Fruit fly (Drosophila melanogaster): ENCODE results near the gene Gyc76C.

Gene Gyc76C

dm6 chr3L:19701106-19701505 lies 92.3 kb downstream of the Gyc76C start (continued):
- TF ChIP-seq lov (optimal IDR thresholded peaks at IDR 0.05) (no peak), lov (GFP tag; IDR thresholded peaks at IDR 0.05) (no peak), Bgb (GFP tag; IDR thresholded peaks at IDR 0.05; ENCODE audit: partially characterized antibody) (0 out of 2 replicates have a peak, but pooled peaks have one; percentile 22), bab2 (GFP tag; optimal IDR thresholded peaks at IDR 0.05) (no peak), Hr39 (optimal IDR thresholded peaks at IDR 0.05) (no peak), Med (GFP tag) (no peak), CG1529 (GFP tag; optimal IDR thresholded peaks at IDR 0.05) (no peak), Rfx (GFP tag; IDR thresholded peaks at IDR 0.05) (no peak), HLH4C (GFP tag; IDR thresholded peaks at IDR 0.05; ENCODE audit: partially characterized antibody) (peak; percentile 63; the same call in 2 of the 3 replicates), CG17359 (tag; optimal IDR thresholded peaks at IDR 0.05) (no peak), ara (GFP tag; IDR thresholded peaks at IDR 0.05) (no peak), Sox100B (GFP tag; optimal IDR thresholded peaks at IDR 0.05) (no peak), luna (GFP tag; optimal IDR thresholded peaks at IDR 0.05) (no peak)
